Worm (Caenorhabditis elegans) whole organism, L3 larva: ENCODE results near the gene F52D2.7.

Source experiments
- R02D3.7 ChIP-seq: fragments of 150-350 bp; optimal IDR thresholded peaks from 2 replicates; lab custom pipeline; 2014; ENCODE audit warnings: missing biosample characterization, missing genetic modification characterization
- ZK546.5 ChIP-seq: sonication (generic microtip); optimal IDR thresholded peaks from 2 replicates; lab custom pipeline; 2017; ENCODE audit warnings: missing biosample characterization, missing genetic modification characterization
- aly-2 ChIP-seq: fragments of 150-350 bp; optimal IDR thresholded peaks from 2 replicates; lab custom pipeline; 2014; ENCODE audit warnings: missing biosample characterization, missing genetic modification characterization
- ceh-16 ChIP-seq: sonication (generic microtip); optimal IDR thresholded peaks from 2 replicates; lab custom pipeline; 2017; ENCODE audit warnings: missing biosample characterization, missing genetic modification characterization
- ceh-82 ChIP-seq: fragments of 150-350 bp; optimal IDR thresholded peaks from 2 replicates; lab custom pipeline; 2014; ENCODE audit warnings: missing biosample characterization, missing genetic modification characterization
- ceh-9 ChIP-seq: sonication (generic microtip); optimal IDR thresholded peaks from 2 replicates; lab custom pipeline; 2018; ENCODE audit warnings: missing biosample characterization, missing genetic modification characterization
- daf-12 ChIP-seq: fragments of 150-350 bp; optimal IDR thresholded peaks from 2 replicates; lab custom pipeline; 2014; ENCODE audit warnings: missing biosample characterization, missing genetic modification reagents, missing genetic modification characterization
- egl-27 ChIP-seq: sonication (generic microtip); optimal IDR thresholded peaks from 4 replicates; lab custom pipeline; 2017; ENCODE audit warnings: missing biosample characterization, missing genetic modification reagents, missing genetic modification characterization
- elt-1 ChIP-seq: fragments of 150-350 bp; optimal IDR thresholded peaks from 2 replicates; lab custom pipeline; 2014; ENCODE audit warnings: missing biosample characterization, missing genetic modification characterization
- elt-2 ChIP-seq: sonication (generic microtip); optimal IDR thresholded peaks from 2 replicates; lab custom pipeline; 2016; ENCODE audit warnings: missing genetic modification reagents, mild to moderate bottlenecking, missing genetic modification characterization, missing compliant biosample characterization
- elt-3 ChIP-seq, 3 experiments: fragments of 150-350 bp in 1 of 3; sonication (generic microtip) in 2 of 3; optimal IDR thresholded peaks; 2 replicates in 2 of 3; 4 replicates in 1 of 3; lab custom pipeline; 2014 to 2017; ENCODE audit warnings: missing biosample characterization in 3 of 3, missing genetic modification characterization in 3 of 3
- eor-1 ChIP-seq, 2 experiments: fragments of 150-350 bp; optimal IDR thresholded peaks; 2 replicates each; lab custom pipeline; 2014 to 2018; ENCODE audit warnings: missing biosample characterization in 2 of 2, missing genetic modification characterization in 2 of 2
- fkh-10 ChIP-seq: sonication (generic microtip); optimal IDR thresholded peaks from 2 replicates; lab custom pipeline; 2017; ENCODE audit warnings: missing biosample characterization, missing genetic modification reagents, missing genetic modification characterization
- fkh-2 ChIP-seq: fragments of 150-350 bp; optimal IDR thresholded peaks from 2 replicates; lab custom pipeline; 2014; ENCODE audit warnings: missing biosample characterization, missing genetic modification reagents, missing genetic modification characterization
- fos-1 ChIP-seq: fragments of 150-350 bp; optimal IDR thresholded peaks from 2 replicates; lab custom pipeline; 2014; ENCODE audit warnings: missing biosample characterization, missing genetic modification characterization
- jun-1 ChIP-seq: fragments of 150-350 bp; optimal IDR thresholded peaks from 2 replicates; lab custom pipeline; 2014; ENCODE audit warnings: missing biosample characterization, missing genetic modification reagents, missing genetic modification characterization
- lin-39 ChIP-seq: fragments of 150-350 bp; optimal IDR thresholded peaks from 2 replicates; lab custom pipeline; 2018; ENCODE audit warnings: missing biosample characterization, missing genetic modification reagents, missing genetic modification characterization
- mml-1 ChIP-seq: fragments of 150-350 bp; sonication (generic microtip); optimal IDR thresholded peaks from 3 replicates; lab custom pipeline; 2014; ENCODE audit warnings: missing biosample characterization, missing genetic modification characterization
- nfya-1 ChIP-seq: sonication (generic microtip); optimal IDR thresholded peaks from 2 replicates; lab custom pipeline; 2017; ENCODE audit warnings: missing genetic modification characterization, mild to moderate bottlenecking, missing compliant biosample characterization, antibody characterized with exemption, moderate library complexity; ENCODE audit not compliant: insufficient read depth
- nhr-11 ChIP-seq: fragments of 150-350 bp; optimal IDR thresholded peaks from 2 replicates; lab custom pipeline; 2014; ENCODE audit warnings: missing biosample characterization, missing genetic modification characterization
- nhr-12 ChIP-seq: fragments of 150-350 bp; optimal IDR thresholded peaks from 2 replicates; lab custom pipeline; 2014; ENCODE audit warnings: missing biosample characterization, missing genetic modification characterization
- nhr-23 ChIP-seq: fragments of 150-350 bp; optimal IDR thresholded peaks from 2 replicates; lab custom pipeline; 2014; ENCODE audit warnings: missing biosample characterization, missing genetic modification reagents, missing genetic modification characterization
- nhr-237 ChIP-seq: fragments of 150-350 bp; optimal IDR thresholded peaks from 2 replicates; lab custom pipeline; 2014; ENCODE audit warnings: missing biosample characterization, missing genetic modification characterization
- nhr-25 ChIP-seq: sonication (generic microtip); optimal IDR thresholded peaks from 2 replicates; lab custom pipeline; 2017; ENCODE audit warnings: missing biosample characterization, missing genetic modification characterization
- nhr-28 ChIP-seq: fragments of 150-350 bp; optimal IDR thresholded peaks from 2 replicates; lab custom pipeline; 2014; ENCODE audit warnings: missing biosample characterization, missing genetic modification characterization
- nhr-43 ChIP-seq: sonication (generic microtip); optimal IDR thresholded peaks from 2 replicates; lab custom pipeline; 2016; ENCODE audit warnings: mild to moderate bottlenecking, missing genetic modification characterization, missing compliant biosample characterization; ENCODE audit not compliant: poor library complexity, severe bottlenecking
- nhr-67 ChIP-seq: fragments of 150-350 bp; optimal IDR thresholded peaks from 2 replicates; lab custom pipeline; 2014; ENCODE audit warnings: missing biosample characterization, missing genetic modification characterization
- pha-4 ChIP-seq: fragments of 150-350 bp; optimal IDR thresholded peaks from 2 replicates; lab custom pipeline; 2014; ENCODE audit warnings: missing biosample characterization, missing genetic modification reagents, missing genetic modification characterization
- sea-2 ChIP-seq: fragments of 150-350 bp; sonication (generic microtip); optimal IDR thresholded peaks from 4 replicates; lab custom pipeline; 2014; ENCODE audit warnings: missing biosample characterization, missing genetic modification reagents, missing genetic modification characterization
- skn-1 ChIP-seq: fragments of 150-350 bp; optimal IDR thresholded peaks from 2 replicates; lab custom pipeline; 2014; ENCODE audit warnings: missing biosample characterization, missing genetic modification characterization
- snpc-4 ChIP-seq: fragments of 150-350 bp; optimal IDR thresholded peaks from 2 replicates; lab custom pipeline; 2014; ENCODE audit warnings: missing biosample characterization, missing genetic modification characterization
- tbx-2 ChIP-seq: sonication (generic microtip); optimal IDR thresholded peaks from 2 replicates; lab custom pipeline; 2016; ENCODE audit warnings: mild to moderate bottlenecking, missing genetic modification characterization, missing compliant biosample characterization
- unc-39 ChIP-seq: sonication (generic microtip); optimal IDR thresholded peaks from 4 replicates; lab custom pipeline; 2017; ENCODE audit warnings: missing biosample characterization, missing genetic modification characterization
- unc-62 ChIP-seq: fragments of 150-350 bp; sonication (generic microtip); optimal IDR thresholded peaks from 4 replicates; lab custom pipeline; 2014; ENCODE audit warnings: missing biosample characterization, missing genetic modification reagents, missing genetic modification characterization
- zag-1 ChIP-seq: fragments of 150-350 bp; optimal IDR thresholded peaks from 2 replicates; lab custom pipeline; 2014; ENCODE audit warnings: missing biosample characterization, missing genetic modification characterization
- ztf-11 ChIP-seq: fragments of 150-350 bp; optimal IDR thresholded peaks from 2 replicates; lab custom pipeline; 2014; ENCODE audit warnings: missing biosample characterization, missing genetic modification characterization

The F52D2.7 gene

DNA sequence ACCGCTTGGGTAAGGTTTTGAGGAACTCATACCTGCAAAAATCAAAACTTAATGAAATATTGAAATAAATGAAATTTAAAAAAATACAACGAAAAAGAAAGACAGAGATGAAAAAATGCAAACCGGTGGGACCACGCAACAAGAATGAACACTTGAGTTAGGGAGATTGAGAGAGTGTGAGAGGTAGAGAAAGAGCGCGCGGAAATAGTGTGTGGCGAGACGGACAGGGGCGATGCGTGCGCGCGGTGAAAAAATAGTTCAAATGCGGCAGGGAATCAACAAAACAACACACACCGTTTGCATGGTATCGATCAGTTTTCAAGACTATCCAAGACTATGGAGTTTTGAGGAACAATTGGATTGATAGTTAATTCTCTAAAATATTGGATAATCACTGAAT, 27.2 kb downstream of the F52D2.7 start, which contains the start of gene meg-3:
Gene meg-3 (minus strand): TSS at position 32 of the 400 bp plus-strand sequence.
- TF ChIP-seq unc-39 (tag; lab: Kevin White, UChicago) (no peak), pha-4 (tag; lab: Kevin White, UChicago) (no peak), daf-12 (tag; lab: Kevin White, UChicago) (no peak), nhr-25 (no peak), nhr-67 (tag; lab: Kevin White, UChicago) (no peak), elt-1 (tag; lab: Kevin White, UChicago) (no peak), ceh-82 (tag; lab: Kevin White, UChicago) (no peak), nhr-237 (tag; lab: Kevin White, UChicago) (no peak), elt-3 (tag; optimal IDR thresholded peaks at IDR 0.05; lab: Kevin White, UChicago) (no peak), elt-2 (no peak)

DNA sequence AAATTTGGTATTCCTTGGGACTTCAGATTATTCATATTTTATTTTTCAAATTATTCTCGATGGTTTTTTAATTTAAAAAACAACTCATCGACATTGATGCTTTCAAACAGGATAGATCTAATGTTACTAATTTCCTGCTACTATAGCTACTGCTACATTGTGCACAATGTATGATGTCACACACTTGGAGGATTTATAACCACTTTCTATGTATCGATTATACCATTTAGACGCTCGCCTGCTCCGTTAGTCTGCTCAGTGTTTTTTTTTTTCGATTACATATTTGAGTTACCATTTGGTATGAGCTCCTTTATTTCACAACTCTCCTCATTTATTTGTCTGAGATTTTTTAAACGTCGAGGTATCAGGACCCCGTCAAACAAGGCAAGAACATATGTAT, 28.1 kb downstream of the F52D2.7 start, which contains the start of gene Y40A1A.2:
Gene Y40A1A.2 (plus strand): TSS at position 301 of the 400 bp plus-strand sequence.
- TF ChIP-seq eor-1 (tag; optimal IDR thresholded peaks at IDR 0.05; lab: Kevin White, UChicago): no peak

DNA sequence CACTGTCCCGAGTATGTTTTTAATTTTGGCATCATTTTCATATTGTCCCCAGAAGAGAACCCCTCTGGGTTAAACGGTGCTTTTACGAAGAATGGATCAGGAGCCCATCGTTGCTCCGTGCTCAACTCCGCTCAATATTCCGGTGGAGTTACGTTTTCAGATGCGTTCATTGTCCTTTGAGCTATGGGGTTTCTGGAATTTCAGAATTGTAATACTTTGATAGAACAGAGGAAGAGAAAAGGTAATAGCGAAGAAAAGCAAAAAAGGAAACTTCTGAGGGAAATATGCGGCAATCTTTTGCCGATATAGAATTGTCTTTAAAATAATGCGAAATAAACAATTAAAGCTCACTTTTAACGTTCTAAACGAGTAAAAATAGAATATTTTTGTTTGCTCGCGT, 35.6 kb downstream of the F52D2.7 start, which contains the start of gene Y40A1A.3:
Gene Y40A1A.3 (minus strand): TSS at position 101 of the 400 bp plus-strand sequence.
- TF ChIP-seq nhr-43: no peak
- TF ChIP-seq unc-39 (tag; lab: Kevin White, UChicago): no peak
- no peak for TF ChIP-seq nhr-12 (tag; lab: Kevin White, UChicago)
- no peak for TF ChIP-seq nhr-67 (tag; lab: Kevin White, UChicago)
- no peak for TF ChIP-seq R02D3.7
- no peak for TF ChIP-seq unc-62
- TF ChIP-seq lin-39 (tag; lab: Kevin White, UChicago): no peak
- no peak for TF ChIP-seq ztf-11
- TF ChIP-seq fkh-2 (tag; lab: Kevin White, UChicago): no peak
- TF ChIP-seq nhr-11 (tag; lab: Kevin White, UChicago): no peak
- no peak for TF ChIP-seq nhr-28 (tag; lab: Kevin White, UChicago)
- no peak for TF ChIP-seq nhr-237 (tag; lab: Kevin White, UChicago)
- no peak for TF ChIP-seq snpc-4 (tag; lab: Kevin White, UChicago)
- TF ChIP-seq jun-1 (tag; lab: Kevin White, UChicago): no peak

DNA sequence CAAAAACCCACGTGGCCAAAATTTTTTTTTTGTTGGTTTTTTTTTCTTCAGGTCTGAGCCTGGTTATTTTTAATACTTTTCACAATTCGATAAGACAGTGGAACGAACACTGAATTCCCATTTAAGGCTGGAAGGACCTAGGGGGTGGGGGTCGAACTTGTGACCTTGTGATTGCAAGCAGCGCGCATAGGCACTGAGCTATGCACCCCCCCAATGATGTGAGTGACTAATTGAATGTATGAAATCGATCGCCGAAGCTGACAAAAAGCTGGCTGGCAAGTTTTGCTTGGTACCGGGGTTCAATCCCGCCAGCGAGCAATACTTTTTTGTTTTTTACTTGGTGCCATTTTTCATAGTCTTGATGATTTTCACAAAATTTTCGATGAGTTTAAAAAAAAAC, 36.5 kb downstream of the F52D2.7 start:
- TF ChIP-seq R02D3.7: no peak

DNA sequence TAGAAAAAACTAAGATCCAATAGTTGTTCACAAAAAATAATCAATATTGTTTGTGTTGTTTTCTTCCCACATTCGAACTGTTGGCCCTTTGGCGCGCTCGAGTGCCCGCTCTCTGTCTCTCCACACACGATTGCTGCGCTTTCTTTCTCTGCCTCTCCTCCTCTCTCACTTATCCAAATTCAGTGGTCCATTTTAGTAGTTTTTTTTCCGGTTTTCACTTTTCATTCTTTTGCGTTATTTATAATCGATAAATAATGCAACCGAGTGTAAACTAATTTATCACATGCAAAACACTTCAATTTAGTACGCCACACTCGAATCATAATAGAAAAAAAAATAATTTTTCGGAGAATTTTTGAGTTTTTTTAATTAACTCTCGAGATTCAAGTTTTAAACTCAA, 38.1 kb downstream of the F52D2.7 start:
- TF ChIP-seq egl-27 (tag; lab: Kevin White, UChicago) (no peak), pha-4 (tag; lab: Kevin White, UChicago) (no peak), nhr-12 (tag; lab: Kevin White, UChicago) (no peak), ZK546.5 (tag; lab: Kevin White, UChicago) (no peak), nfya-1 (tag; lab: Kevin White, UChicago) (no peak), ceh-16 (tag; lab: Kevin White, UChicago) (no peak), elt-3 (tag; optimal IDR thresholded peaks at IDR 0.05; lab: Kevin White, UChicago) (no peak), unc-39 (tag; lab: Kevin White, UChicago) (no peak)

DNA sequence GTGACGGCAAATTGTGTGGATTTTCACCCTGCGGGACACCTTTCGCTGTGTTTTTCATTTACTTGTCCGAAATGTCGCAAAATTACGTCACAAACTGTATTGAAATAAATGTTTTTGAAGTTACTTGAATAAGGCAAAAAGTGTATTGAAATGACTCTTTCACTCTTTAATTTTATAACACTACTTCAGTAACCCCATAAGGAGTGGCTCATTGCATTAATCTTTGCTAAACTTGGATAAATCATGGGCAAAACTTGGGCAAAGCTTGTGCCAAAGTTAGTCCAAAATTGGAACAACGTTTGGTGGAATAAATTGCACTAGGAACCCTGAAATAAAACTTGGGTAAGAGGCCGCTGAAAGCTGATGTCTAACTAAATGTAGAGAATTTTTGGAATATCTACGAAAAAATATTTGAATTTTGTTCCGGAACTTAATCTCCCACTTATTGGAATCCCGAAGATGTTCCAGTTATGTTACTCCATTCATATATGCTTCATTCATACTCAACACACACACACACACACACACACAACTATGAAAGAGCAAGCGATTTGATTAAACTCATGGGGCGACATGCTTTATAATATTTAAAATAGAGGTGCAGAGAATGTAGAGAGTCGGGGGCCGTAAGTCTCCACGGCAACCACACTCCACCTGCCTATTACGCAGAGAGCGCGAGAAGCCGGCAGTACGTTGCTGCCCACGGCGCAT, 50.3 kb downstream of the F52D2.7 start, which contains the start of gene Y102A11A.9:
Gene Y102A11A.9 (plus strand): TSS at position 661 of the 711 bp plus-strand sequence.
- TF ChIP-seq ZK546.5 (tag; lab: Kevin White, UChicago) (no peak), unc-39 (tag; lab: Kevin White, UChicago) (no peak), eor-1 (tag; optimal IDR thresholded peaks at IDR 0.05; lab: Kevin White, UChicago) (no peak), tbx-2 (tag; lab: Kevin White, UChicago) (no peak), pha-4 (tag; lab: Kevin White, UChicago) (no peak), mml-1 (no peak), fkh-10 (GFP tag; lab: Kevin White, UChicago) (no peak), ceh-82 (tag; lab: Kevin White, UChicago) (no peak), elt-3 (tag; optimal IDR thresholded peaks at IDR 0.05; lab: Kevin White, UChicago) (no peak), ceh-9 (tag; lab: Kevin White, UChicago) (no peak), ceh-16 (tag; lab: Kevin White, UChicago) (no peak), zag-1 (no peak), sea-2 (GFP tag; lab: Kevin White, UChicago) (no peak), fos-1 (no peak), skn-1 (no peak), aly-2 (no peak), nhr-23 (no peak), elt-1 (tag; lab: Kevin White, UChicago) (no peak), daf-12 (tag; lab: Kevin White, UChicago) (no peak), nhr-43 (no peak)
- TF ChIP-seq, all 47 proteins: peak for 0
